Worm (Caenorhabditis elegans) whole organism, late embryonic: ENCODE data around the gene T28A11.19.

ENCODE experiments used
- F13H6.1 ChIP-seq: sonication (generic microtip); optimal IDR thresholded peaks from 2 replicates; lab custom pipeline; 2016; ENCODE audit warnings: missing genetic modification characterization, missing compliant biosample characterization
- K02D7.2 ChIP-seq: sonication (generic microtip); optimal IDR thresholded peaks from 2 replicates; lab custom pipeline; 2017; ENCODE audit warnings: mild to moderate bottlenecking, missing genetic modification characterization, missing compliant biosample characterization
- T23F11.4 ChIP-seq: fragments of 200-800 bp; sonication (Bioruptor generic); optimal IDR thresholded peaks from 2 replicates; lab custom pipeline; 2018; ENCODE audit warnings: mild to moderate bottlenecking, missing genetic modification characterization, missing compliant biosample characterization
- Y22D7AL.16 ChIP-seq: sonication (generic microtip); optimal IDR thresholded peaks from 2 replicates; lab custom pipeline; 2016; ENCODE audit warnings: missing genetic modification characterization, missing compliant biosample characterization
- ahr-1 ChIP-seq: sonication (generic microtip); optimal IDR thresholded peaks from 2 replicates; lab custom pipeline; 2016; ENCODE audit warnings: missing genetic modification characterization, missing compliant biosample characterization
- ama-1 ChIP-seq: fragments of 150-350 bp; optimal IDR thresholded peaks from 2 replicates; lab custom pipeline; 2014
- ceh-18 ChIP-seq: sonication (generic microtip); optimal IDR thresholded peaks from 2 replicates; lab custom pipeline; 2016; ENCODE audit warnings: missing genetic modification characterization, missing compliant biosample characterization
- ceh-2 ChIP-seq: sonication (generic microtip); optimal IDR thresholded peaks from 2 replicates; lab custom pipeline; 2016; ENCODE audit warnings: missing genotype, missing genetic modification characterization, missing compliant biosample characterization
- ceh-30 ChIP-seq: fragments of 150-350 bp; optimal IDR thresholded peaks from 2 replicates; lab custom pipeline; 2014; ENCODE audit warnings: missing biosample characterization, missing genetic modification characterization
- ceh-34 ChIP-seq: sonication (generic microtip); optimal IDR thresholded peaks from 2 replicates; lab custom pipeline; 2016; ENCODE audit warnings: mild to moderate bottlenecking, missing genetic modification characterization, missing compliant biosample characterization
- ceh-45 ChIP-seq: fragments of 200-800 bp; sonication (Bioruptor generic); IDR thresholded peaks from 2 replicates; pipeline ENCODE4 v1.3.6; 2022; ENCODE audit warnings: missing genetic modification reagents, missing genetic modification characterization, missing compliant biosample characterization
- ceh-6 ChIP-seq: fragments of 200-800 bp; sonication (Bioruptor generic); optimal IDR thresholded peaks from 2 replicates; lab custom pipeline; 2018; ENCODE audit warnings: mild to moderate bottlenecking, missing genetic modification characterization, missing compliant biosample characterization
- che-1 ChIP-seq: sonication (generic microtip); optimal IDR thresholded peaks from 2 replicates; lab custom pipeline; 2016; ENCODE audit warnings: mild to moderate bottlenecking, missing genetic modification characterization, missing compliant biosample characterization
- elt-4 ChIP-seq: sonication (generic microtip); optimal IDR thresholded peaks from 2 replicates; lab custom pipeline; 2016; ENCODE audit warnings: missing genetic modification characterization, missing compliant biosample characterization
- ets-4 ChIP-seq: sonication (generic microtip); optimal IDR thresholded peaks from 2 replicates; lab custom pipeline; 2016; ENCODE audit warnings: missing genetic modification characterization, missing compliant biosample characterization
- fax-1 ChIP-seq: sonication (generic microtip); optimal IDR thresholded peaks from 2 replicates; lab custom pipeline; 2016; ENCODE audit warnings: missing genotype, missing genetic modification characterization, missing compliant biosample characterization
- hlh-13 ChIP-seq: fragments of 200-800 bp; sonication (Bioruptor generic); optimal IDR thresholded peaks from 2 replicates; lab custom pipeline; 2018; ENCODE audit warnings: mild to moderate bottlenecking, missing genetic modification characterization, missing compliant biosample characterization
- hlh-30 ChIP-seq: sonication (generic microtip); optimal IDR thresholded peaks from 2 replicates; lab custom pipeline; 2017; ENCODE audit warnings: antibody characterized with exemption, missing genetic modification characterization, missing compliant biosample characterization; ENCODE audit not compliant: insufficient read depth
- hlh-6 ChIP-seq: sonication (generic microtip); optimal IDR thresholded peaks from 2 replicates; lab custom pipeline; 2016; ENCODE audit warnings: missing genotype, missing genetic modification characterization, missing compliant biosample characterization
- lin-11 ChIP-seq: fragments of 200-800 bp; sonication (Bioruptor generic); optimal IDR thresholded peaks from 2 replicates; lab custom pipeline; 2018; ENCODE audit warnings: mild to moderate bottlenecking, missing genetic modification characterization, missing compliant biosample characterization
- nhr-11 ChIP-seq: fragments of 150-350 bp; optimal IDR thresholded peaks from 2 replicates; lab custom pipeline; 2014; ENCODE audit warnings: missing biosample characterization, missing genetic modification characterization
- pat-9 ChIP-seq: fragments of 200-800 bp; sonication (Bioruptor generic); optimal IDR thresholded peaks from 2 replicates; lab custom pipeline; 2018; ENCODE audit warnings: mild to moderate bottlenecking, missing genetic modification characterization, moderate library complexity, missing compliant biosample characterization
- pha-2 ChIP-seq: sonication (generic microtip); optimal IDR thresholded peaks from 2 replicates; lab custom pipeline; 2017; ENCODE audit warnings: mild to moderate bottlenecking, missing genetic modification characterization, missing compliant biosample characterization
- pha-4 ChIP-seq: fragments of 150-350 bp; optimal IDR thresholded peaks from 2 replicates; lab custom pipeline; 2018; ENCODE audit warnings: missing biosample characterization, missing genetic modification reagents, missing genetic modification characterization
- pqm-1 ChIP-seq: sonication (generic microtip); optimal IDR thresholded peaks from 2 replicates; lab custom pipeline; 2016; ENCODE audit warnings: missing genetic modification characterization, missing compliant biosample characterization
- rnt-1 ChIP-seq: sonication (generic microtip); optimal IDR thresholded peaks from 2 replicates; lab custom pipeline; 2016; ENCODE audit warnings: missing genetic modification characterization, missing compliant biosample characterization
- sdc-2 ChIP-seq: sonication (generic microtip); optimal IDR thresholded peaks from 2 replicates; lab custom pipeline; 2016; ENCODE audit warnings: missing genotype, missing genetic modification characterization, missing compliant biosample characterization
- syd-9 ChIP-seq: sonication (generic microtip); optimal IDR thresholded peaks from 2 replicates; lab custom pipeline; 2016; ENCODE audit warnings: mild to moderate bottlenecking, missing genetic modification characterization, moderate library complexity, missing compliant biosample characterization
- ttx-3 ChIP-seq: sonication (generic microtip); optimal IDR thresholded peaks from 2 replicates; lab custom pipeline; 2016; ENCODE audit warnings: missing genetic modification reagents, missing genetic modification characterization, missing compliant biosample characterization
- unc-55 ChIP-seq: sonication (generic microtip); optimal IDR thresholded peaks from 2 replicates; lab custom pipeline; 2017; ENCODE audit warnings: missing biosample characterization, missing genetic modification reagents, missing genetic modification characterization
- zip-5 ChIP-seq: sonication (generic microtip); optimal IDR thresholded peaks from 2 replicates; lab custom pipeline; 2016; ENCODE audit warnings: missing genetic modification characterization, missing compliant biosample characterization

T28A11.19 gene

DNA sequence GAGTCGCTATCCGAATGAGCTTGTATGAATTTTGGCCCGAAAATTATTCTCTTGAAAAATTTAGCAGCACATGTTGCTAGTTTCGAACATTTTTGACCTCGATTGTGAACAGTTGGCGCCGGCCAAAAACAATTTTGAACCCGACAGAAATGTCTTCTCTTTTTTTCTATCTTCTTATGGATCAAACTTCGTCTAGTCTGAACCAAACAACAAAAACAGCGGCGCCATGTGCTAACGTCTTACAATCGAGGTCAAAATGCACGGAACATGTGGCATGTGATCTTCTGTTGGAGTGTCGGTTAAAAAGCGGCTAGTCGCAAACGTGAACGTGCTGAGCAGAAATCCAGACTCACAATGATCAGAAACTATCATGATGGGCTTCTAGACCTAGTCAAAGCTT lies 6.9 kb upstream of the T28A11.19 start:
- TF ChIP-seq ttx-3 (tag; lab: Kevin White, UChicago) (no peak), elt-4 (tag; lab: Kevin White, UChicago) (no peak), unc-55 (GFP tag; lab: Kevin White, UChicago) (no peak), F13H6.1 (no peak), zip-5 (tag; lab: Kevin White, UChicago) (no peak), ama-1 (no peak), che-1 (tag; lab: Kevin White, UChicago) (no peak)

DNA sequence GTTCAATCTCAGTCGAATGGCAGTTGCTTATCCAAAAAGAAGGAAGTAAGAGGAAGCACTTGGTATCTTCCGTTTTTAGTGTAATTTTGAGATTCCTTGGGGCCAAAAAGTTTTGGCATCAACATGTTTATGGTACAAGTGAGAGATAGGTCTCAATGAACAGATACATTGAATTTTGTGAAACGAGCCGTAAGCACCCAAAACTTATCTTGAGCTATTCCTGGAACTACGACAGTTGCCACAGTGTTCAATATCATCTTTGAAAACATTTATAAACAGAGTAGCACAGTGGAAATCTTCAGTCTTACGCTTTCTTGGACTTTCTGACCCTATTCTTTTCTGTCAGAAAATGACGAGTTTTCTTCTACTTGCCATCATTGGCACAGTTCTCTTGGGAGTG lies 5.7 kb upstream of the T28A11.19 start, which contains the start of gene T28A11.3:
Gene T28A11.3 (plus strand): TSS at position 301 of the 400 bp plus-strand sequence.
- no peak for TF ChIP-seq pha-4 (tag; lab: Kevin White, UChicago)
- no peak for TF ChIP-seq ttx-3 (tag; lab: Kevin White, UChicago)
- TF ChIP-seq hlh-6 (tag; lab: Kevin White, UChicago): no peak
- no peak for TF ChIP-seq ets-4 (tag; lab: Kevin White, UChicago)
- TF ChIP-seq ahr-1: no peak
- no peak for TF ChIP-seq zip-5 (tag; lab: Kevin White, UChicago)
- no peak for TF ChIP-seq nhr-11 (tag; lab: Kevin White, UChicago)

DNA sequence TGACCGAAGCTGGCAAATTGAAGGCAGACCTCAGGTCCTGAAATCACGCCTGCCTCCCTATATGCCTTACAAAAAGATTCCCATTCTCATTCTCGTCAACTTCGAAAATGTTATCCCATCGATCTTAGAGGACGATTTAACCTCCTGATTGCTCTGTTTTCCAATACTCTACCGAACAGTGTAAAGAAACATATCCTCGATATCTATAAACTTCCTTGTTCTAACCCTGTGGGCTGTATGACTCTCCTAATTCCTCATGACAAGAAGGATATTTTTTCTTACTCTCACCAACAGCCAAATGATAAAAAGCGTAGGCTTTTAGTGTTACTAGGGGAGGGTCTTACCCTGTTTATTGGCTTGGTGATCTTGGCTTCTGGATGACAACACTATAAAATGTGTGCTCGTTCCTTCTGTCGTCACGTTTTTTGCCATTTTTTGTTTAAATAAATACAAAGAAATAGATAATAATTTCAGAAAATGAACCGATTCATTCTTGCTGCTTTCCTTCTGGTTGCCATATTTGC lies 4.3 kb upstream of the T28A11.19 start, which contains the start of gene T28A11.4:
Gene T28A11.4 (plus strand): TSS at position 474 of the 524 bp plus-strand sequence.
- TF ChIP-seq zip-5 (tag; lab: Kevin White, UChicago) (no peak), ceh-34 (tag; lab: Kevin White, UChicago) (no peak), ceh-30 (tag; lab: Kevin White, UChicago) (no peak), pha-2 (tag; lab: Kevin White, UChicago) (no peak), ets-4 (tag; lab: Kevin White, UChicago) (no peak)

DNA sequence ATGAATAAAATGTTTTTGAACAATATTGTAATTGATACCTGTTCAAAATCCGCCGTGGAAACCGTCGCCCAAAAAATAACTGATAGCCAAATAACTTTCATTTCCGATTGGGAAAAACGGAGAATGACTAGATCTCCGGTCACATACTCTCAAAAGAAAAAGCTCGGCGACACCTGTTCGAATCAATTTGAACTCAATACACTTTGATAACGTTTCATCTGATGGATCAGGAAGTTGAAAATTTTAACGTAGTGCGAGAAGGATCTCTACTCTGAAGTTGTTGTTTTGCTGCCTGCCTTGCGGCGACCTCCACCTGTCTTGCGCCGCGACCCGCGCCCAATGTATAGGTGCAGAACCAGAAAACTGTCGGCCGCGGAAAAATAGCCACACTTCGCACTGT lies 3.8 kb upstream of the T28A11.19 start, which contains the start of gene T28A11.20:
Gene T28A11.20 (minus strand): TSS at position 101 of the 400 bp plus-strand sequence.
- TF ChIP-seq ahr-1 (no peak), pqm-1 (tag; lab: Kevin White, UChicago) (no peak), K02D7.2 (tag; lab: Kevin White, UChicago) (no peak), F13H6.1 (no peak), fax-1 (tag; lab: Kevin White, UChicago) (no peak), ceh-6 (GFP tag; lab: Kevin White, UChicago) (no peak), ceh-2 (no peak), ets-4 (tag; lab: Kevin White, UChicago) (no peak), hlh-6 (tag; lab: Kevin White, UChicago) (no peak), T23F11.4 (GFP tag; lab: Kevin White, UChicago) (no peak), zip-5 (tag; lab: Kevin White, UChicago) (no peak)
- TF ChIP-seq, all 69 proteins: peak for 0

DNA sequence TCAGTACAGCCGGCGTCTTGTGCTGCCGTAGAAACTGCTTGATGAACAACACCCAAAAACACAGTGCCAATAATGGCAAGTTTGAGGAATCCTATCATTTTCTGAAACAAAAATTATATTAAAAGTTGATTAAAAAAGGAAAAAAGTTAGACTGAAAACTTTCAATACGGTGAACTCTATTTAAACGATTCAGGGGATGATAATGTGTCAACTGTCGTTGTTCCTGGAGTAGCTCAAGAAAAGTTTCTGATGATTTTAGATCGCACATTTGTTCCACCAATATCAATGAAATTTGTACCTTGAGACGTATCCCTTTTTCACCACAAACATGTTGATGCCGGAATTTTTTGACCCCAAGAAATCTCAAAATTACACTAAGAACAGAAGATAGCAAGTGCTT lies 1.4 kb downstream of the T28A11.19 start, which contains the start of gene T28A11.18:
Gene T28A11.18 (minus strand): TSS at position 101 of the 400 bp plus-strand sequence.
- TF ChIP-seq nhr-11 (tag; lab: Kevin White, UChicago) (no peak), rnt-1 (tag; lab: Kevin White, UChicago) (no peak), ceh-45 (GFP tag; lab: Robert Waterston, UW) (no peak), hlh-13 (no peak), hlh-30 (tag; lab: Kevin White, UChicago) (no peak), syd-9 (no peak), zip-5 (tag; lab: Kevin White, UChicago) (no peak), ceh-18 (no peak), T23F11.4 (GFP tag; lab: Kevin White, UChicago) (no peak), ceh-34 (tag; lab: Kevin White, UChicago) (no peak), sdc-2 (tag; lab: Kevin White, UChicago) (no peak), Y22D7AL.16 (tag; lab: Kevin White, UChicago) (no peak), lin-11 (no peak)

DNA sequence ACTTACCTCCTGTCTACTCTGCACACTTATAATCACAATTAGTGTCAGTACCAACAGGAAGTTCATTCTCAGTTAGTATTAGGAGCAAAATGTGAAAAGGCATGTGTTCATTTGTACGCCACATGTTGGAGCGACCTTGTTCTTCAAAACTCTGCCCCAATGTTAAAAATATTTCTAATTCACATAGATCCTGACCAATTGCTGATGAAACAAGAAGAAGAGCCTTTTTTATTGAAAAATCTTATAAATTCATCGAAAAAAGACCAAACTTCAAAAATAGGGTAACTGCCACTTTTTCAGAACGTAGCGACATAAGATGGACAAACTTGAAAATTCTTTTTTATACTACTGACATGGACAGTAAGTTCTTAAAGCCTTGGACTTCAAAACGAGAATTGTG lies 3.1 kb downstream of the T28A11.19 start, which contains the start of gene T28A11.17:
Gene T28A11.17 (minus strand): TSS at position 101 of the 400 bp plus-strand sequence.
- TF ChIP-seq K02D7.2 (tag; lab: Kevin White, UChicago) (no peak), pat-9 (tag; lab: Kevin White, UChicago) (no peak)
